Worm (Caenorhabditis elegans): ENCODE data around the gene ctl-1.

ctl-1 gene

DNA sequence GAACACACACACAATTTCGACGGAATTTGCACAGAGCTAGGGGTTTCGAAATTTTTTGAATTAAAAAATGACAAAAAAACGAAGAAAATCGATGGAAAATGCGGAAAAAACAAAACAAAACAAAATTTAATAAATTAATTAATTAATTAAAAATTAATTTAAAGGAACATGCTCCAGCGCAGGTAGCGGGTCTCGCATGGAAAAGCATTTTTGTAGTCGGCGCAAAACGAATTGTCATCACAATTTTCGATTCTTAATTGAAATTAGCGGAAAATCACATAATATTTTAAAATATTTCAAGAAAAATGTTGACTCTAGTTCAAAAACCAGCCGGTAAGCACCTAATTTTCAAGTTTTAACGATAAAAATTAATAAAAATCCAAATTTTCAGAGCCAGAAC is 29.7 kb downstream of the ctl-1 start, which contains the start of gene Y54G11A.3:
TSS of gene Y54G11A.3 (plus strand) at position 213 of the 400 bp plus-strand sequence.
- TF ChIP-seq mdl-1 (tag; optimal IDR thresholded peaks at IDR 0.05) (no peak), lin-13 (GFP tag; optimal IDR thresholded peaks at IDR 0.05) (no peak), nhr-237 (tag; optimal IDR thresholded peaks at IDR 0.05) (no peak), C34F6.9 (tag; optimal IDR thresholded peaks at IDR 0.05) (no peak), ztf-4 (tag; optimal IDR thresholded peaks at IDR 0.05) (no peak), nhr-129 (tag; optimal IDR thresholded peaks at IDR 0.05) (no peak), snpc-4 (tag; optimal IDR thresholded peaks at IDR 0.05) (no peak), alr-1 (tag; optimal IDR thresholded peaks at IDR 0.05) (no peak), ztf-1 (GFP tag; conservative IDR thresholded peaks at IDR 0.05) (no peak), R02D3.7 (tag; optimal IDR thresholded peaks at IDR 0.05) (no peak), sma-9 (GFP tag; optimal IDR thresholded peaks at IDR 0.05) (no peak), sma-9 (tag; optimal IDR thresholded peaks at IDR 0.05) (no peak)

DNA sequence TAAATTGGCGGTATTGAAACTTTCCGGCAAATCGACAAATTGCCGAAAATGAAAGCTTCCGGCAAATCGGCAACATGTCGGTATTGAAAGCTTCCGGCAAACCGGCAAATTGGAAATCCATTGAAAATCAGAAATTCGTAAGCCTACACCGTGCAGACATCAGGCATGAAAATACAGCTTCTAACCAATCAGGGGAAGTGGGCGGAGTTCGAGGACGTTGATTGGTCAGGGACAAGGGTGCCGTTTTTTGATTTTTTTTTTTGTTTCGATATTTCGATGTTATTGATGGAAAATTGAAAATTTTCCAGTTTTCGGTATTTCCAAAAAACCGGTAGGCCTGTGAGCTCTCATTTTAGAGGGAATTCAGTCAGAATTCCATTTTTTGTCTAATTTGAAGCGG is 36.2 kb downstream of the ctl-1 start:
- TF ChIP-seq ZK546.5 (tag; optimal IDR thresholded peaks at IDR 0.05) (no peak), alr-1 (tag; optimal IDR thresholded peaks at IDR 0.05) (no peak), sma-9 (GFP tag; optimal IDR thresholded peaks at IDR 0.05) (no peak), sma-9 (tag; optimal IDR thresholded peaks at IDR 0.05) (no peak), lin-11 (tag; optimal IDR thresholded peaks at IDR 0.05) (no peak), ama-1 (optimal IDR thresholded peaks at IDR 0.05) (no peak), mab-5 (tag; optimal IDR thresholded peaks at IDR 0.05) (no peak), nhr-25 (tag; optimal IDR thresholded peaks at IDR 0.05) (no peak), ztf-1 (GFP tag; conservative IDR thresholded peaks at IDR 0.05) (no peak), nhr-23 (tag; optimal IDR thresholded peaks at IDR 0.05) (no peak), aly-2 (tag; optimal IDR thresholded peaks at IDR 0.05) (no peak), nhr-10 (tag; optimal IDR thresholded peaks at IDR 0.05) (no peak), lsy-2 (tag; optimal IDR thresholded peaks at IDR 0.05) (no peak), ceh-16 (tag; optimal IDR thresholded peaks at IDR 0.05) (no peak), nhr-12 (tag; optimal IDR thresholded peaks at IDR 0.05) (no peak), fos-1 (tag; optimal IDR thresholded peaks at IDR 0.05) (no peak), nhr-21 (tag; optimal IDR thresholded peaks at IDR 0.05) (no peak), nhr-11 (tag; optimal IDR thresholded peaks at IDR 0.05) (no peak)

DNA sequence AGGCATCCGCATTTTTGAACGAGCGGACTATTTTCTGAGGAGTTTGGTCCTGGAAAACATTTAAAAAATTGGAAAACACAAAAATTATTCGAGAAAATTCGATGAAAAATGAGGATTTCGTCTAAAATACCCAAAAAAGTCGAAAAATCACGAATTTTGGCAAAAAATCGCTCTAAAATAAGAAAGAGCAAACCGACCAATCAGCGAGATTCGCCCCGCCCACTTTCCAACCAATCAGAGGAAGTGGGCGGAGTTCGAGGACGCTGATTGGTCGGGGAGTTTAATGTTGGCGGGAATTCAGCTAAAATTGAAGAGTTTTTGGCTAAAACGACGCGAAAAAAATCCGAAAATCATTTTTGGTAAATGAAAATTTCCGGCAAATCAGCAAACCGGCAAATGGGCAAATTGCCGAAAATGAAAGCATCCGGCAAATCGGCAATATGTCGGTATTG is 36.9 kb downstream of the ctl-1 start, which contains the start of gene Y54G11A.1:
TSS of gene Y54G11A.1 (minus strand) at position 51 of the 452 bp plus-strand sequence.
- no peak for TF ChIP-seq nhr-6 (tag; optimal IDR thresholded peaks at IDR 0.05)
- no peak for TF ChIP-seq unc-55 (GFP tag; optimal IDR thresholded peaks at IDR 0.05)
- TF ChIP-seq nhr-10 (tag; optimal IDR thresholded peaks at IDR 0.05), result no peak
- no peak for TF ChIP-seq nhr-25 (tag; optimal IDR thresholded peaks at IDR 0.05)
- TF ChIP-seq nhr-11 (tag; optimal IDR thresholded peaks at IDR 0.05), result no peak
- no peak for TF ChIP-seq blmp-1 (tag; optimal IDR thresholded peaks at IDR 0.05; ENCODE audit: insufficient read depth)
- TF ChIP-seq fos-1 (tag; optimal IDR thresholded peaks at IDR 0.05), result no peak
- TF ChIP-seq unc-39 (tag; optimal IDR thresholded peaks at IDR 0.05), result no peak
- TF ChIP-seq nhr-129 (tag; optimal IDR thresholded peaks at IDR 0.05), result no peak

DNA sequence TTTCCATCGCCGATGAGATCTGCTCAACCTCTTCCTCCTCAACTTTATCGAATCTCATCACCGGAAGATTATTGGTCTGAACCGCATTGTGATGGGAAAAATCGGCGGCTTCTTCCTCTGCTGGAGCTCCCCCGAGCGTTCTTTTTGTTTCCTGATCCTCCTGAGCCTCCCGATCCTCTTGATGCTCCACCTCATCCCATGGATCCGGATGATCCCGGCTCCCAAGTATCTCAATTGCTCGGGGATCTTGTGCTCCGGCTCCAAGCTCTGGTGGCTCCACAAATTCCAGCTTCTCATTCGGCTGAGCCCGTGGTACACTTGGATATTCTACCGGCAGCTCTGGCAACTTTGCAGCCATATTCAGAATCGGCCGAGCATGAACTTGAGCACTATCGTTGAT is 48.1 kb downstream of the ctl-1 start:
- no peak for TF ChIP-seq Y55F3AM.14 (GFP tag; optimal IDR thresholded peaks at IDR 0.05)
- no peak for TF ChIP-seq snpc-4 (tag; optimal IDR thresholded peaks at IDR 0.05)
- TF ChIP-seq egl-27 (tag; optimal IDR thresholded peaks at IDR 0.05), result no peak
- no peak for TF ChIP-seq ztf-4 (tag; optimal IDR thresholded peaks at IDR 0.05)
- TF ChIP-seq unc-62 (GFP tag; optimal IDR thresholded peaks at IDR 0.05), result no peak
- TF ChIP-seq nhr-10 (tag; optimal IDR thresholded peaks at IDR 0.05), result no peak
- no peak for TF ChIP-seq elt-3 (tag; optimal IDR thresholded peaks at IDR 0.05)

DNA sequence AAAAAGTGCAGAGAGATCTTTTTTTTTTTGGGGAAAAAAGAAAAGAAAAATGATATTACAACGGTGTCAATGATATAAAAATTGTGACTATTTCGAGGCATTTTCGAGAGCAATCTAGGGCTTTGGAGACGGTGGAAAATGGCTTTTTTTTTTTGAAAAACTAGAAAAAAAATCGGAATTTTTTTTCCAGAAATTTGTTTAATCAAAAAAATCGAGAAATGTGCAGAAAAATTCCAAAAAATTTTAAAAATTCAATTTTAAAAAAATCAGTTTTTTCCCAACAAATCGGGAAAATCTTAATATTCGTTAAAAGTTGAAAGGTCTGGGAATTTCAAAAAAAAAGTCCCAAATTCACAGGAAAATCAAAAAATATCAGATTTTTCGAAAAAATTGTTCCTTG is 49.3 kb downstream of the ctl-1 start, which contains the start of gene Y54G11A.19:
TSS of gene Y54G11A.19 (minus strand) at position 101 of the 400 bp plus-strand sequence.
- no peak for TF ChIP-seq crh-2 (tag; optimal IDR thresholded peaks at IDR 0.05)
- no peak for TF ChIP-seq fos-1 (tag; optimal IDR thresholded peaks at IDR 0.05)
